Fruit fly (Drosophila melanogaster) whole organism, embryonic: ENCODE data around the gene CG33641.

Experiments
- ATbp ChIP-seq: fragments of 200-800 bp; sonication (Bioruptor generic); optimal IDR thresholded peaks from 2 replicates; lab custom pipeline; 2017; ENCODE audit warnings: missing biosample characterization, mild to moderate bottlenecking, missing genetic modification characterization, missing genetic modification reagents
- Blimp-1 ChIP-seq: fragments of 200-800 bp; sonication (Bioruptor generic); optimal IDR thresholded peaks from 3 replicates; lab custom pipeline; 2018; ENCODE audit warnings: missing biosample characterization, missing genetic modification characterization, mild to moderate bottlenecking, moderate library complexity, missing genetic modification reagents
- CG10543 ChIP-seq: fragments of 200-800 bp; sonication (Bioruptor generic); optimal IDR thresholded peaks from 3 replicates; lab custom pipeline; 2017; ENCODE audit warnings: missing biosample characterization, mild to moderate bottlenecking, missing genetic modification characterization, moderate library complexity
- CG11695 ChIP-seq: fragments of 200-800 bp; sonication (Bioruptor generic); IDR thresholded peaks from 3 replicates; pipeline ENCODE4 v1.3.6; 2022; ENCODE audit warnings: missing biosample characterization, missing genetic modification characterization
- CG12104 ChIP-seq: fragments of 200-800 bp; sonication (Bioruptor generic); optimal IDR thresholded peaks from 3 replicates; lab custom pipeline; 2016; ENCODE audit warnings: missing biosample characterization, missing genetic modification characterization
- CG15601 ChIP-seq: fragments of 200-800 bp; sonication (Bioruptor generic); optimal IDR thresholded peaks from 3 replicates; lab custom pipeline; 2019; ENCODE audit warnings: missing biosample characterization, mild to moderate bottlenecking, missing genetic modification characterization, moderate library complexity
- CG30403 ChIP-seq: fragments of 200-800 bp; sonication (Bioruptor generic); optimal IDR thresholded peaks from 3 replicates; lab custom pipeline; 2016; ENCODE audit warnings: missing biosample characterization, missing genetic modification characterization
- CG33557 ChIP-seq: fragments of 200-800 bp; sonication (Bioruptor generic); optimal IDR thresholded peaks from 2 replicates; lab custom pipeline; 2019; ENCODE audit warnings: missing biosample characterization, mild to moderate bottlenecking, missing genetic modification characterization, moderate library complexity
- CG3726 ChIP-seq: fragments of 200-800 bp; sonication (Bioruptor generic); IDR thresholded peaks from 3 replicates; pipeline ENCODE4, ENCODE4 v1.3.6; 2022; ENCODE audit warnings: missing biosample characterization, missing genetic modification characterization
- CG4707 ChIP-seq: fragments of 200-800 bp; sonication (Bioruptor generic); optimal IDR thresholded peaks from 2 replicates; lab custom pipeline; 2018; ENCODE audit warnings: missing biosample characterization, mild to moderate bottlenecking, missing genetic modification characterization, moderate library complexity
- CG6272 ChIP-seq: fragments of 200-800 bp; sonication (Bioruptor generic); IDR thresholded peaks from 2 replicates; pipeline ENCODE4 v1.3.6; 2022; ENCODE audit warnings: missing biosample characterization, missing genetic modification characterization
- CG6791 ChIP-seq: fragments of 200-800 bp; sonication (Bioruptor generic); IDR thresholded peaks from 3 replicates; pipeline ENCODE4 v1.3.6; 2022; ENCODE audit warnings: missing biosample characterization, missing genetic modification characterization; ENCODE audit not compliant: partially characterized antibody
- CG7271 ChIP-seq: fragments of 200-800 bp; sonication (Bioruptor generic); optimal IDR thresholded peaks from 2 replicates; lab custom pipeline; 2018; ENCODE audit warnings: missing biosample characterization, mild to moderate bottlenecking, missing genetic modification characterization, moderate library complexity
- CG7987 ChIP-seq: fragments of 200-800 bp; sonication (Bioruptor generic); optimal IDR thresholded peaks from 2 replicates; lab custom pipeline; 2018; ENCODE audit warnings: missing biosample characterization, mild to moderate bottlenecking, missing genetic modification characterization, moderate library complexity
- CG9817 ChIP-seq: fragments of 200-800 bp; sonication (Bioruptor generic); optimal IDR thresholded peaks from 2 replicates; lab custom pipeline; 2018; ENCODE audit warnings: missing biosample characterization, mild to moderate bottlenecking, missing genetic modification characterization, moderate library complexity
- CHES-1-like ChIP-seq: fragments of 200-800 bp; sonication (Bioruptor generic); optimal IDR thresholded peaks from 2 replicates; lab custom pipeline; 2016; ENCODE audit warnings: missing biosample characterization, missing genetic modification characterization
- CoRest ChIP-seq: fragments of 200-800 bp; sonication (Bioruptor generic); optimal IDR thresholded peaks from 3 replicates; lab custom pipeline; 2018; ENCODE audit warnings: missing biosample characterization, mild to moderate bottlenecking, missing genetic modification characterization, moderate library complexity
- ERR ChIP-seq: fragments of 200-800 bp; sonication (Bioruptor generic); optimal IDR thresholded peaks from 2 replicates; lab custom pipeline; 2016; ENCODE audit warnings: missing biosample characterization, missing genetic modification characterization
- Eip74EF ChIP-seq, 2 experiments: fragments of 200-800 bp in 1 of 2; fragments of >200 bp in 1 of 2; sonication (Bioruptor generic) in 1 of 2; optimal IDR thresholded peaks; 2 replicates each; lab custom pipeline; 2017 to 2019; ENCODE audit warnings: missing biosample characterization in 2 of 2, missing genetic modification characterization in 2 of 2, mild to moderate bottlenecking in 1 of 2, moderate library complexity in 1 of 2
- Elba2 ChIP-seq: fragments of 200-800 bp; sonication (Bioruptor generic); optimal IDR thresholded peaks from 3 replicates; lab custom pipeline; 2016; ENCODE audit warnings: missing biosample characterization, missing genetic modification characterization
- Gsc ChIP-seq: fragments of 200-800 bp; sonication (Bioruptor generic); IDR thresholded peaks from 2 replicates; pipeline ENCODE4 v1.3.6; 2022; ENCODE audit warnings: missing biosample characterization, missing genetic modification characterization
- HHEX ChIP-seq: fragments of 200-800 bp; sonication (Bioruptor generic); optimal IDR thresholded peaks from 3 replicates; lab custom pipeline; 2017; ENCODE audit warnings: missing biosample characterization, mild to moderate bottlenecking, missing genetic modification characterization, missing genetic modification reagents
- Hr3 ChIP-seq: fragments of 200-800 bp; sonication (Bioruptor generic); optimal IDR thresholded peaks from 3 replicates; lab custom pipeline; 2016; ENCODE audit warnings: missing biosample characterization, missing genetic modification characterization
- NC2α ChIP-seq: fragments of 200-800 bp; sonication (Bioruptor generic); optimal IDR thresholded peaks from 2 replicates; lab custom pipeline; 2016; ENCODE audit warnings: missing biosample characterization, missing genetic modification characterization
- Sry-δ ChIP-seq: fragments of 200-800 bp; sonication (Bioruptor generic); optimal IDR thresholded peaks from 2 replicates; lab custom pipeline; 2016; ENCODE audit warnings: missing biosample characterization, missing genetic modification characterization
- aop ChIP-seq: fragments of 200-800 bp; sonication (Bioruptor generic); IDR thresholded peaks from 2 replicates; pipeline ENCODE4 v1.3.6; 2022; ENCODE audit warnings: missing biosample characterization, missing genetic modification characterization
- cwo ChIP-seq: fragments of 200-800 bp; sonication (Bioruptor generic); optimal IDR thresholded peaks from 3 replicates; lab custom pipeline; 2017; ENCODE audit warnings: missing biosample characterization, missing genetic modification characterization, mild to moderate bottlenecking, moderate library complexity, missing genetic modification reagents
- esg ChIP-seq: fragments of 200-800 bp; sonication (Bioruptor generic); conservative IDR thresholded peaks from 2 replicates; pipeline ENCODE4 v1.3.6; 2022; ENCODE audit warnings: missing biosample characterization, missing genetic modification characterization
- gce ChIP-seq: fragments of 200-800 bp; sonication (Bioruptor generic); IDR thresholded peaks from 3 replicates; pipeline ENCODE4 v1.3.6; 2022; ENCODE audit warnings: missing biosample characterization, missing genetic modification characterization
- grau ChIP-seq: fragments of 200-800 bp; optimal IDR thresholded peaks from 3 replicates; lab custom pipeline; 2019; ENCODE audit warnings: missing biosample characterization, mild to moderate bottlenecking, missing genetic modification characterization, moderate library complexity
- jing ChIP-seq: fragments of 200-800 bp; sonication (Bioruptor generic); optimal IDR thresholded peaks from 2 replicates; lab custom pipeline; 2018; ENCODE audit warnings: missing biosample characterization, mild to moderate bottlenecking, missing genetic modification characterization
- lmd ChIP-seq: fragments of 200-800 bp; sonication (Bioruptor generic); IDR thresholded peaks from 2 replicates; pipeline ENCODE4 v1.3.6; 2022; ENCODE audit warnings: missing biosample characterization, missing genetic modification characterization
- odd ChIP-seq: fragments of 200-800 bp; sonication (Bioruptor generic); optimal IDR thresholded peaks from 2 replicates; lab custom pipeline; 2017; ENCODE audit warnings: missing biosample characterization, mild to moderate bottlenecking, missing genetic modification characterization
- org-1 ChIP-seq: fragments of 200-800 bp; sonication (Bioruptor generic); optimal IDR thresholded peaks from 2 replicates; lab custom pipeline; 2017; ENCODE audit warnings: missing biosample characterization, missing genetic modification characterization
- pan ChIP-seq, 4 experiments: fragments of >200 bp in 3 of 4; fragments of 200-800 bp in 1 of 4; sonication (Bioruptor generic) in 1 of 4; optimal IDR thresholded peaks in 3 of 4; IDR thresholded peaks in 1 of 4; 2 replicates each; pipeline versions ENCODE4 v1.3.6 to Lab custom; 2017 to 2022; ENCODE audit warnings: missing biosample characterization in 2 of 4, missing genetic modification characterization in 2 of 4, mixed read lengths in 1 of 4
- sd ChIP-seq: fragments of 200-800 bp; sonication (Bioruptor generic); optimal IDR thresholded peaks from 3 replicates; lab custom pipeline; 2018; ENCODE audit warnings: missing biosample characterization, mild to moderate bottlenecking, missing genetic modification characterization, moderate library complexity
- seq ChIP-seq: fragments of 200-800 bp; sonication (Bioruptor generic); IDR thresholded peaks from 2 replicates; pipeline ENCODE4 v1.3.6; 2022; ENCODE audit warnings: missing biosample characterization, missing genetic modification characterization
- twi ChIP-seq: fragments of 200-800 bp; optimal IDR thresholded peaks from 2 replicates; lab custom pipeline; 2019; ENCODE audit warnings: missing biosample characterization, mild to moderate bottlenecking, missing genetic modification characterization, moderate library complexity
- tx ChIP-seq: fragments of 200-800 bp; sonication (Bioruptor generic); optimal IDR thresholded peaks from 2 replicates; lab custom pipeline; 2016; ENCODE audit warnings: missing biosample characterization, missing genetic modification characterization
- vfl ChIP-seq: fragments of 200-800 bp; sonication (Bioruptor generic); optimal IDR thresholded peaks from 2 replicates; lab custom pipeline; 2016; ENCODE audit warnings: missing biosample characterization, missing genetic modification characterization
- vvl ChIP-seq: fragments of 200-800 bp; sonication (Bioruptor generic); IDR thresholded peaks from 2 replicates; pipeline ENCODE4 v1.3.6; 2022; ENCODE audit warnings: missing biosample characterization, missing genetic modification characterization
- zfh2 ChIP-seq: fragments of 200-800 bp; sonication (Bioruptor generic); optimal IDR thresholded peaks from 2 replicates; lab custom pipeline; 2016; ENCODE audit warnings: missing biosample characterization, missing genetic modification characterization

The CG33641 gene

dm6 chr2L:13514945-13515687, 13.7 kb upstream of the CG33641 start (continued):
- peak; percentile 55 for TF ChIP-seq CoRest (tag; lab: Kevin White, UChicago)
- TF ChIP-seq ERR (GFP tag; lab: Kevin White, UChicago) = peak; percentile 84
- TF ChIP-seq CG11695 = peak; percentile 77
- no peak for TF ChIP-seq org-1
- TF ChIP-seq sd = peak; percentile 8
- TF ChIP-seq CG4707 (GFP tag; lab: Kevin White, UChicago) = no peak
- peak; percentile 60; the same call in 2 of the 3 replicates for TF ChIP-seq CG3726 (GFP tag; lab: Robert Waterston, UW)
- TF ChIP-seq gce (GFP tag; lab: Robert Waterston, UW) = peak; percentile 76
- TF ChIP-seq CG30403 = peak; percentile 60
- no peak for TF ChIP-seq pan (optimal IDR thresholded peaks at IDR 0.05; lab: Kevin White, UChicago)
- TF ChIP-seq pan (GFP tag; optimal IDR thresholded peaks at IDR 0.05 in 1 of 2, IDR thresholded peaks at IDR 0.05 in 1 of 2) = peak in 1 of 2 experiments; percentile 86
- peak; percentile 79 for TF ChIP-seq Blimp-1
- TF ChIP-seq cwo (GFP tag; lab: Kevin White, UChicago) = no peak
- TF ChIP-seq Sry-δ (GFP tag; lab: Kevin White, UChicago) = peak; percentile 54
- peak; percentile 64 for TF ChIP-seq zfh2 (GFP tag; lab: Kevin White, UChicago)
- peak; percentile 7 for TF ChIP-seq jing (GFP tag; lab: Kevin White, UChicago)
- TF ChIP-seq CG9817 = peak; percentile 25
- peak; percentile 80 for TF ChIP-seq esg
- TF ChIP-seq Eip74EF (GFP tag; optimal IDR thresholded peaks at IDR 0.05; lab: Kevin White, UChicago) = peak in 1 of 2 experiments; percentile 70
- peak; percentile 84 for TF ChIP-seq HHEX (GFP tag; lab: Kevin White, UChicago)
- TF ChIP-seq vfl (GFP tag; lab: Kevin White, UChicago) = no peak
- TF ChIP-seq twi (tag; lab: Kevin White, UChicago) = peak; percentile 94
- TF ChIP-seq vvl (GFP tag; lab: Robert Waterston, UW) = peak; percentile 53
- no peak for TF ChIP-seq CG33557
- no peak for TF ChIP-seq odd
- TF ChIP-seq CG10543 (GFP tag; lab: Kevin White, UChicago) = no peak
- TF ChIP-seq Gsc (GFP tag; lab: Robert Waterston, UW) = peak; percentile 51
- TF ChIP-seq CHES-1-like (GFP tag; lab: Kevin White, UChicago) = peak; percentile 29
- peak; percentile 47 for TF ChIP-seq tx
- peak; percentile 49 for TF ChIP-seq Hr3
- TF ChIP-seq CG15601 (tag; lab: Kevin White, UChicago) = no peak
- TF ChIP-seq CG6272 (GFP tag; lab: Robert Waterston, UW) = no peak; the same call in 1 of the 2 replicates
- peak; percentile 69 for TF ChIP-seq CG7987
- peak; percentile 0 for TF ChIP-seq ATbp
- TF ChIP-seq CG12104 (GFP tag; lab: Kevin White, UChicago) = peak; percentile 76
- peak; percentile 38 for TF ChIP-seq grau (tag; lab: Kevin White, UChicago)
- no peak for TF ChIP-seq Elba2
- no peak for TF ChIP-seq CG7271 (tag; lab: Kevin White, UChicago)
- no peak for TF ChIP-seq CG6791 (GFP tag; lab: Robert Waterston, UW)
- TF ChIP-seq NC2α (GFP tag; lab: Kevin White, UChicago) = no peak
- peak; percentile 51 for TF ChIP-seq lmd (GFP tag; lab: Robert Waterston, UW)
- TF ChIP-seq seq (GFP tag; lab: Robert Waterston, UW) = peak; percentile 59; the same call in 1 of the 2 replicates
- no peak for TF ChIP-seq aop (GFP tag; lab: Robert Waterston, UW)
- TF ChIP-seq, all 482 proteins: peak for 314
